Worm (Caenorhabditis elegans) whole organism, young adult: Measurements from ENCODE around the gene pah-1.

Experiments
- C17E4.6 ChIP-seq: fragments of 200-800 bp; sonication (Bioruptor generic); IDR thresholded peaks from 2 replicates; pipeline ENCODE4 v1.3.6; 2022; ENCODE audit warnings: missing genetic modification reagents, missing genetic modification characterization, missing compliant biosample characterization
- bed-1 ChIP-seq: fragments of 200-800 bp; sonication (Bioruptor generic); IDR thresholded peaks from 2 replicates; pipeline ENCODE4 v1.3.6; 2022; ENCODE audit warnings: missing genetic modification reagents, missing genetic modification characterization, missing compliant biosample characterization
- cebp-1 ChIP-seq, 2 experiments: fragments of 200-800 bp in 1 of 2; sonication (Bioruptor generic) in 1 of 2; sonication (generic microtip) in 1 of 2; IDR thresholded peaks in 1 of 2; optimal IDR thresholded peaks in 1 of 2; 2 replicates each; pipeline versions ENCODE4 v1.3.6 to Lab custom; 2017 to 2022; ENCODE audit warnings: missing compliant biosample characterization in 2 of 2, missing genetic modification characterization in 2 of 2, mild to moderate bottlenecking in 1 of 2, missing genetic modification reagents in 1 of 2, moderate library complexity in 1 of 2
- ceh-100 ChIP-seq: fragments of 200-800 bp; sonication (Bioruptor generic); IDR thresholded peaks from 2 replicates; pipeline ENCODE4 v1.3.6; 2022; ENCODE audit warnings: missing genetic modification reagents, missing genetic modification characterization, missing compliant biosample characterization
- ekl-4 ChIP-seq: fragments of 200-800 bp; sonication (Bioruptor generic); IDR thresholded peaks from 2 replicates; pipeline ENCODE4 v1.3.6; 2022; ENCODE audit warnings: missing genetic modification reagents, missing genetic modification characterization, missing compliant biosample characterization
- him-1 ChIP-seq: sonication (generic microtip); optimal IDR thresholded peaks from 2 replicates; lab custom pipeline; 2016; ENCODE audit warnings: missing genotype, missing genetic modification reagents, missing genetic modification characterization, missing compliant biosample characterization
- nfya-2 ChIP-seq: fragments of 200-800 bp; sonication (Bioruptor generic); IDR thresholded peaks from 2 replicates; pipeline ENCODE4 v1.3.6; 2022; ENCODE audit warnings: missing genetic modification reagents, missing genetic modification characterization, missing compliant biosample characterization
- nhr-179 ChIP-seq: sonication (generic microtip); optimal IDR thresholded peaks from 2 replicates; lab custom pipeline; 2016; ENCODE audit warnings: mild to moderate bottlenecking, missing genetic modification characterization, missing compliant biosample characterization
- nhr-90 ChIP-seq: sonication (generic microtip); optimal IDR thresholded peaks from 2 replicates; lab custom pipeline; 2016; ENCODE audit warnings: missing genotype, mild to moderate bottlenecking, missing genetic modification characterization, missing compliant biosample characterization
- sea-2 ChIP-seq: fragments of 200-800 bp; sonication (Bioruptor generic); IDR thresholded peaks from 2 replicates; pipeline ENCODE4 v1.3.6; 2022; ENCODE audit warnings: missing genetic modification characterization, missing compliant biosample characterization
- snpc-4 ChIP-seq, 5 experiments: fragments of 150-350 bp in 1 of 5; sonication (generic microtip) in 4 of 5; optimal IDR thresholded peaks; 2 replicates each; lab custom pipeline; 2014 to 2018; ENCODE audit warnings: missing genetic modification characterization in 5 of 5, missing biosample characterization in 3 of 5, antibody characterized with exemption in 2 of 5, mild to moderate bottlenecking in 2 of 5, missing compliant biosample characterization in 2 of 5, missing genotype in 2 of 5, moderate library complexity in 2 of 5, missing genetic modification reagents in 1 of 5
- unc-130 ChIP-seq: sonication (generic microtip); optimal IDR thresholded peaks from 2 replicates; lab custom pipeline; 2016; ENCODE audit warnings: missing genetic modification reagents, missing genetic modification characterization, missing compliant biosample characterization
- ztf-26 ChIP-seq: sonication (generic microtip); optimal IDR thresholded peaks from 2 replicates; lab custom pipeline; 2017; ENCODE audit warnings: missing genetic modification characterization, missing compliant biosample characterization

DNA sequence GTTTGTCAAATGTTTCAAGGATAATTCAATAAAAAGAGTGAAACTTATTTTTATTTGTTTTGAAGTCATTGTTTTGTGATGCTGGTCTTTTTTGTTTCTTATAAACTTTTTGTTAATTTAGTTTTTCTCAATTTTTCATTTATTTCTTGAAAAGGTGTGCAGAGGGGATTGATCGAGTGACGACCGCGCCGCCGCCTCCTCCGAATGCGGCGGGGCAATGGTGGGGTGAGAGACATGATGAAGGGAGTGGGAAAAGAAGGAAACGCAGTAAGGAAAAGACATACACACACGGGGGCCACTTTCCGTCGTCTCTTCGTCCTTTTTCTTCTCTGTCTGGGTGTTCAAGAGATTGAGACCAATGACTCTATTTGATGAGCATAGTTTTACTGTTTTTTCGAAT, 2.6 kb upstream of the pah-1 start:
- TF ChIP-seq unc-130 (GFP tag; lab: Kevin White, UChicago) (no peak), nhr-179 (tag; lab: Kevin White, UChicago) (no peak), ceh-100 (GFP tag; lab: Robert Waterston, UW) (no peak), snpc-4 (GFP tag; optimal IDR thresholded peaks at IDR 0.05; lab: Kevin White, UChicago) (no peak), snpc-4 (tag; optimal IDR thresholded peaks at IDR 0.05; lab: Kevin White, UChicago) (no peak), him-1 (no peak), nhr-90 (tag; lab: Kevin White, UChicago) (no peak), cebp-1 (GFP tag; IDR thresholded peaks at IDR 0.05; lab: Robert Waterston, UW) (no peak), cebp-1 (tag; optimal IDR thresholded peaks at IDR 0.05; lab: Kevin White, UChicago) (no peak), ztf-26 (tag; lab: Kevin White, UChicago) (no peak), bed-1 (GFP tag; lab: Robert Waterston, UW) (no peak), ekl-4 (GFP tag; lab: Robert Waterston, UW) (no peak), nfya-2 (GFP tag; lab: Robert Waterston, UW) (no peak), C17E4.6 (no peak), sea-2 (GFP tag; lab: Robert Waterston, UW) (no peak)
